Worm (Caenorhabditis elegans) whole organism, young adult: Measurements from ENCODE around the gene clec-143.

Experiments used
- F10E7.11 ChIP-seq: sonication (generic microtip); optimal IDR thresholded peaks from 2 replicates; lab custom pipeline; 2017; ENCODE audit warnings: mild to moderate bottlenecking, missing genetic modification characterization, moderate library complexity, missing compliant biosample characterization
- F23B12.7 ChIP-seq: sonication (generic microtip); optimal IDR thresholded peaks from 2 replicates; lab custom pipeline; 2017; ENCODE audit warnings: missing genetic modification characterization, mild to moderate bottlenecking, missing compliant biosample characterization, antibody characterized with exemption, moderate library complexity; ENCODE audit not compliant: insufficient read depth
- F33H1.4 ChIP-seq: fragments of 200-800 bp; sonication (Bioruptor generic); IDR thresholded peaks from 2 replicates; pipeline ENCODE4 v1.3.6; 2022; ENCODE audit warnings: missing genetic modification reagents, missing genetic modification characterization, missing compliant biosample characterization
- F37B4.10 ChIP-seq: fragments of 200-800 bp; sonication (Bioruptor generic); IDR thresholded peaks from 2 replicates; pipeline ENCODE4 v1.3.6; 2022; ENCODE audit warnings: missing genetic modification characterization, missing compliant biosample characterization
- F49E8.2 ChIP-seq: sonication (generic microtip); optimal IDR thresholded peaks from 3 replicates; lab custom pipeline; 2017; ENCODE audit warnings: missing genetic modification characterization, mild to moderate bottlenecking, missing compliant biosample characterization, antibody characterized with exemption, moderate library complexity; ENCODE audit not compliant: insufficient read depth
- F52B5.7 ChIP-seq: sonication (generic microtip); optimal IDR thresholded peaks from 2 replicates; lab custom pipeline; 2016; ENCODE audit warnings: mild to moderate bottlenecking, missing genetic modification characterization, missing compliant biosample characterization
- akir-1 ChIP-seq: fragments of 200-800 bp; sonication (Bioruptor generic); optimal IDR thresholded peaks from 2 replicates; lab custom pipeline; 2018; ENCODE audit warnings: mild to moderate bottlenecking, missing genetic modification characterization, moderate library complexity, missing compliant biosample characterization
- bed-1 ChIP-seq: fragments of 200-800 bp; sonication (Bioruptor generic); IDR thresholded peaks from 2 replicates; pipeline ENCODE4 v1.3.6; 2022; ENCODE audit warnings: missing genetic modification reagents, missing genetic modification characterization, missing compliant biosample characterization
- cebp-1 ChIP-seq, 2 experiments: fragments of 200-800 bp in 1 of 2; sonication (Bioruptor generic) in 1 of 2; sonication (generic microtip) in 1 of 2; IDR thresholded peaks in 1 of 2; optimal IDR thresholded peaks in 1 of 2; 2 replicates each; pipeline versions ENCODE4 v1.3.6 to Lab custom; 2017 to 2022; ENCODE audit warnings: missing compliant biosample characterization in 2 of 2, missing genetic modification characterization in 2 of 2, mild to moderate bottlenecking in 1 of 2, missing genetic modification reagents in 1 of 2, moderate library complexity in 1 of 2
- ceh-40 ChIP-seq: fragments of 200-800 bp; sonication (Bioruptor generic); IDR thresholded peaks from 2 replicates; pipeline ENCODE4 v1.3.6; 2022; ENCODE audit warnings: missing genetic modification characterization, missing compliant biosample characterization
- ceh-91 ChIP-seq: fragments of 200-800 bp; sonication (Bioruptor generic); IDR thresholded peaks from 2 replicates; pipeline ENCODE4 v1.3.6; 2022; ENCODE audit warnings: missing genetic modification reagents, missing genetic modification characterization, missing compliant biosample characterization
- die-1 ChIP-seq: sonication (generic microtip); optimal IDR thresholded peaks from 2 replicates; lab custom pipeline; 2016; ENCODE audit warnings: missing genotype, mild to moderate bottlenecking, missing genetic modification characterization, missing compliant biosample characterization
- dpff-1 ChIP-seq: sonication (generic microtip); optimal IDR thresholded peaks from 2 replicates; lab custom pipeline; 2017; ENCODE audit warnings: mild to moderate bottlenecking, missing genetic modification characterization, missing compliant biosample characterization
- hsf-1 ChIP-seq: fragments of 200-800 bp; sonication (Bioruptor generic); IDR thresholded peaks from 2 replicates; pipeline ENCODE4 v1.3.6; 2022; ENCODE audit warnings: missing genetic modification reagents, missing genetic modification characterization, missing compliant biosample characterization
- let-526 ChIP-seq: fragments of 200-800 bp; sonication (Bioruptor generic); IDR thresholded peaks from 2 replicates; pipeline ENCODE4 v1.3.6; 2022; ENCODE audit warnings: missing genetic modification reagents, missing genetic modification characterization, missing compliant biosample characterization
- let-607 ChIP-seq, 2 experiments: fragments of 200-800 bp in 1 of 2; sonication (Bioruptor generic) in 1 of 2; sonication (generic microtip) in 1 of 2; optimal IDR thresholded peaks; 2 replicates each; lab custom pipeline; 2016 to 2018; ENCODE audit warnings: mild to moderate bottlenecking in 2 of 2, missing compliant biosample characterization in 2 of 2, missing genetic modification characterization in 2 of 2, moderate library complexity in 2 of 2, missing genotype in 1 of 2
- lin-35 ChIP-seq, 3 experiments: fragments of 150-350 bp in 2 of 3; sonication (generic microtip) in 1 of 3; optimal IDR thresholded peaks; 2 replicates each; lab custom pipeline; 2014 to 2018; ENCODE audit warnings: missing biosample characterization in 3 of 3, missing genetic modification characterization in 3 of 3, missing genetic modification reagents in 3 of 3
- madf-8 ChIP-seq: fragments of 200-800 bp; sonication (Bioruptor generic); conservative IDR thresholded peaks from 2 replicates; pipeline ENCODE4 v1.3.6; 2022; ENCODE audit warnings: missing genetic modification reagents, missing genetic modification characterization, missing compliant biosample characterization
- mes-4 ChIP-seq: sonication (generic microtip); optimal IDR thresholded peaks from 2 replicates; lab custom pipeline; 2016; ENCODE audit warnings: missing genotype, missing genetic modification characterization, missing compliant biosample characterization
- nfya-2 ChIP-seq: fragments of 200-800 bp; sonication (Bioruptor generic); IDR thresholded peaks from 2 replicates; pipeline ENCODE4 v1.3.6; 2022; ENCODE audit warnings: missing genetic modification reagents, missing genetic modification characterization, missing compliant biosample characterization
- nhr-179 ChIP-seq: sonication (generic microtip); optimal IDR thresholded peaks from 2 replicates; lab custom pipeline; 2016; ENCODE audit warnings: mild to moderate bottlenecking, missing genetic modification characterization, missing compliant biosample characterization
- nhr-80 ChIP-seq: sonication (generic microtip); optimal IDR thresholded peaks from 2 replicates; lab custom pipeline; 2016; ENCODE audit warnings: missing genetic modification characterization, missing compliant biosample characterization
- rcor-1 ChIP-seq: fragments of 200-800 bp; sonication (Bioruptor generic); IDR thresholded peaks from 2 replicates; pipeline ENCODE4 v1.3.6; 2022; ENCODE audit warnings: missing genetic modification reagents, missing genetic modification characterization, missing compliant biosample characterization
- sdz-38 ChIP-seq: sonication (generic microtip); optimal IDR thresholded peaks from 2 replicates; lab custom pipeline; 2016; ENCODE audit warnings: missing genotype, missing genetic modification characterization, missing compliant biosample characterization
- snpc-1.1 ChIP-seq: sonication (generic microtip); optimal IDR thresholded peaks from 2 replicates; lab custom pipeline; 2017; ENCODE audit warnings: missing genetic modification characterization, mild to moderate bottlenecking, missing compliant biosample characterization, antibody characterized with exemption, moderate library complexity, missing genotype, missing genetic modification reagents; ENCODE audit not compliant: insufficient read depth
- snpc-1.3 ChIP-seq: sonication (generic microtip); optimal IDR thresholded peaks from 2 replicates; lab custom pipeline; 2017; ENCODE audit warnings: missing genetic modification characterization, mild to moderate bottlenecking, missing compliant biosample characterization, antibody characterized with exemption, moderate library complexity, missing genotype, missing genetic modification reagents; ENCODE audit not compliant: insufficient read depth
- tlf-1 ChIP-seq: fragments of 200-800 bp; sonication (Bioruptor generic); optimal IDR thresholded peaks from 2 replicates; lab custom pipeline; 2018; ENCODE audit warnings: mild to moderate bottlenecking, missing genetic modification characterization, missing compliant biosample characterization
- unc-130 ChIP-seq: sonication (generic microtip); optimal IDR thresholded peaks from 2 replicates; lab custom pipeline; 2016; ENCODE audit warnings: missing genetic modification reagents, missing genetic modification characterization, missing compliant biosample characterization
- zim-3 ChIP-seq: sonication (generic microtip); optimal IDR thresholded peaks from 2 replicates; lab custom pipeline; 2017; ENCODE audit warnings: mild to moderate bottlenecking, missing genetic modification characterization, moderate library complexity, missing compliant biosample characterization
- ztf-3 ChIP-seq: fragments of 200-800 bp; sonication (Bioruptor generic); optimal IDR thresholded peaks from 2 replicates; lab custom pipeline; 2018; ENCODE audit warnings: mild to moderate bottlenecking, missing genetic modification characterization, missing compliant biosample characterization

clec-143 gene

DNA sequence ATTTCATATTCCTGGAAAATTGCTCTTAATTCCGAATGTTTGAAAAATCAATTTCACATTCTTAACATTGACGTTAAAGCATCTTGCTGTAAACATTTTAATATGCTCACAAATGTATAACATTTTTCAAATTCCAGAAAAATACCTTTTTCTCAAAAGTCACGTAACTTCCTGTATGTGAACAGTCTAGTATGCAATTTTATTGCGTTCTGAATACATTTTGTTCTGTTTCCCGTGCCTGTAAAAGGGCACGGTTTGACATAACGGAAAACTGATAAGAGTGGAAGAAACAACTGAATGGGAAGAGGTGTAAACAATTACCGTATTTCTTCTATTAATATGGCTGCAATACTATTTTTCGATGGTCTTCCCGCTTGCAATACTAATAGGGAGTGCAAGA lies 12.8 kb upstream of the clec-143 start:
- no peak for TF ChIP-seq snpc-1.1 (tag; lab: Kevin White, UChicago)
- TF ChIP-seq nhr-80 (tag; lab: Kevin White, UChicago), result peak; percentile 10

DNA sequence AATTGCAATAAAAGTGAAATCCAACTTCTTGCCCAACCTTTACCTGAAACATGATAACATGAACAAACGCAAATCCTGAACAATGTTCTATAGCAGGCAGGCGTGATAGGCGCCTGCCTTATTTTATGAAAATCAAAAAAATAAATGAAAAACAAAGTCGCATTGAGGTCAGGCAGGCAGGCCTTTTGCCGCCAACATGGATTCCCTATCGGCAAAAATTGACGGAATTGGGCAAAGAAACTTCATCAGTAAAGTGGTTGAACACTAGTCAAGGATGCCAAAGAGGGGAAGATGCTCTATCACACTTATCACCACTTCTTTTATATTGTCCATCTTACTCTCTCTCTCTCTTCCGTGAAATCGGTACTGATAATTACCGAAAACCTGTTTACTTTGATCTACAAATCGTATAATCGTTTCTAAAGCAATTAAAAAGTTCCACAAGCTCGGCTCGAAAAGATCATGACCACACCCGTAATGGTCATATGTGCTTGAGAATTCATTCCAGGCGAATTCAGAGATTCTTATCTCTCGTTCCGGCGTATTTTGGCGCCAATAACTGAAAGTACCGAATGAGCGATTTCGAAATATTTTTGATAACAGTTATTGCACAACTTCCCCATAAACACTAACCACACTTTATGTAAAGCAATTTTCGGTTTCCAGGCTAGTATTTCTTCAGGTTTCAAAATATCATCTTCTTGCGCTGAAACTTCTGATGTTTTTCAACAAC lies 11.9 kb upstream of the clec-143 start, which contains the start of the genes clec-60 and ZK666.11:
Gene clec-60 (minus strand): TSS at position 51 of the 733 bp plus-strand sequence.
Gene ZK666.11 (plus strand): TSS at position 699 of the 733 bp plus-strand sequence.
- TF ChIP-seq let-607 (tag; optimal IDR thresholded peaks at IDR 0.05; lab: Kevin White, UChicago), result no peak
- no peak for TF ChIP-seq nfya-2 (GFP tag; lab: Robert Waterston, UW)
- TF ChIP-seq F37B4.10 (GFP tag; lab: Robert Waterston, UW), result no peak
- peak; percentile 6 for TF ChIP-seq nhr-80 (tag; lab: Kevin White, UChicago)
- 0 out of 2 replicates have a peak, but pooled peaks have one; percentile 49 for TF ChIP-seq cebp-1 (GFP tag; IDR thresholded peaks at IDR 0.05; lab: Robert Waterston, UW)
- TF ChIP-seq cebp-1 (tag; optimal IDR thresholded peaks at IDR 0.05; lab: Kevin White, UChicago), result no peak

DNA sequence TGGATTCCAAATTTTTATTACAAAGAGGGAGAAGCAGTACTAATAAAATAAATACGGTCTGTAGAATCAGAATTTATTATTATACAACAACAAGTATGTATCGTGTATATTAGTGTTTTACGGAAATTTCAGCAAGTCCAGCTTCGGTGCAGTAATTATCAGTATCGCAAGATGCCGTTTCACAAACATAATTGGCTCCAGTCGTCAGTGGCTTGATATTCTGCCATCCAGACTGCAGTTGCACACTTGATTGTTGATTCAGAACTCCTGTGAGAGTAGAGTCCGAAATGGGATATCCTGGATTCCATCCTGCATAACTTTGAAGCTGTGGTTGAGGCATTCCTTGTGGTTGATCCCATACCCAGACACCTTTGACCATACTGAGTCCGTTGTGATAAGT lies 9.9 kb upstream of the clec-143 start:
- TF ChIP-seq F33H1.4 (no peak), mes-4 (tag; lab: Kevin White, UChicago) (no peak), let-526 (GFP tag; lab: Robert Waterston, UW) (no peak)
- TF ChIP-seq, all 124 proteins: peak for 0

DNA sequence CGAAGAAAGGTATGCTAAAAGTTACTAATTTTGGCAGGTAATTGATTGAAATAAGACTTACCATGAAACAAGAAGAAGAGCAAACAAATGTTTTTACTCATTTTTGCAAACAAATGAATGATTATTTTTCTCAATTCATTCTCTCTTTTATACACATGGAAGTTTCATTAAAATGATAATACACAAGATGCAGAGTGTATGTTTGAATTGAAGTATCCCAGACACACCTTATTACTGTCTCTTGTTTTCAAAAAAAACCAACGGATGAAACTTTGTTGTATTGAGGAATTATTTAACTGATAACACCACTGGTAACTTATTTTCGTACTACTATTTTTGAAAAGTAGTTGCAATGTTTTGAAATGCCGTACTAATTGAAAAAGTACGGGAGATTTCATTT lies 9.3 kb upstream of the clec-143 start, which contains the start of gene clec-59:
Gene clec-59 (minus strand): TSS at position 101 of the 400 bp plus-strand sequence.
- TF ChIP-seq sdz-38 (tag; lab: Kevin White, UChicago), result no peak
- no peak for TF ChIP-seq unc-130
- TF ChIP-seq ceh-40, result no peak
- TF ChIP-seq snpc-1.3, result no peak
- no peak for TF ChIP-seq F49E8.2 (tag; lab: Kevin White, UChicago)
- TF ChIP-seq akir-1 (GFP tag; lab: Kevin White, UChicago), result no peak
- TF ChIP-seq F10E7.11 (tag; lab: Kevin White, UChicago), result no peak
- TF ChIP-seq lin-35 (GFP tag; optimal IDR thresholded peaks at IDR 0.05; lab: Kevin White, UChicago), result no peak
- TF ChIP-seq die-1 (tag; lab: Kevin White, UChicago), result no peak
- TF ChIP-seq rcor-1 (GFP tag; lab: Robert Waterston, UW), result no peak
- TF ChIP-seq bed-1, result no peak

DNA sequence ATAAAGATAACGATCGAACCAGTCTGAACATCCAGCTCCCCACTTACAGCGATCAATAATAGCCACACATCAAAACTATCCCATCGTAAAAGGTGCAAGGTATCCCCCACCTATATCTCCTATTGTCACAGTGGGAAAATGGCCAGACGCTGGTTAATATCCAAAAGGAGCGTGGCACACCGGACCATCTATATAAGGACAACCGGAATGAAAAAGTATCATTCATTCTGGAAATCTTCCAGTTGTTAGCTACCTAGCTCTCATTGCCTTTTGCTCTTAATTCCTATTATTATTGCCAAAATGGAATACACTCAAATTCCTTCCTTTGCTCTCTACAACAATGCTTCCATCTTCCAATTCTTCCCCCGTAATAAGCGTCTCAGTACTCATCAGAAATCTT lies 6.9 kb upstream of the clec-143 start, which contains the start of gene ZK666.4:
Gene ZK666.4 (plus strand): TSS at position 301 of the 400 bp plus-strand sequence.
- TF ChIP-seq F23B12.7 (no peak), ceh-91 (GFP tag; lab: Robert Waterston, UW) (no peak), hsf-1 (GFP tag; lab: Robert Waterston, UW) (no peak), nhr-179 (tag; lab: Kevin White, UChicago) (no peak), dpff-1 (no peak), tlf-1 (GFP tag; lab: Kevin White, UChicago) (no peak), F52B5.7 (tag; lab: Kevin White, UChicago) (no peak), zim-3 (no peak), ztf-3 (no peak), madf-8 (GFP tag; lab: Robert Waterston, UW) (no peak), rcor-1 (GFP tag; lab: Robert Waterston, UW) (no peak)
